Worm (Caenorhabditis elegans) whole organism, late embryonic: ENCODE results near the gene gst-4.

Experiments used
- F13H6.1 ChIP-seq: sonication (generic microtip); optimal IDR thresholded peaks from 2 replicates; lab custom pipeline; 2016; ENCODE audit warnings: missing genetic modification characterization, missing compliant biosample characterization
- K02D7.2 ChIP-seq: sonication (generic microtip); optimal IDR thresholded peaks from 2 replicates; lab custom pipeline; 2017; ENCODE audit warnings: mild to moderate bottlenecking, missing genetic modification characterization, missing compliant biosample characterization
- K09A11.1 ChIP-seq: sonication (generic microtip); optimal IDR thresholded peaks from 2 replicates; lab custom pipeline; 2017; ENCODE audit warnings: antibody characterized with exemption, mild to moderate bottlenecking, missing genetic modification characterization, missing compliant biosample characterization; ENCODE audit not compliant: insufficient read depth
- T23F11.4 ChIP-seq: fragments of 200-800 bp; sonication (Bioruptor generic); optimal IDR thresholded peaks from 2 replicates; lab custom pipeline; 2018; ENCODE audit warnings: mild to moderate bottlenecking, missing genetic modification characterization, missing compliant biosample characterization
- Y22D7AL.16 ChIP-seq: sonication (generic microtip); optimal IDR thresholded peaks from 2 replicates; lab custom pipeline; 2016; ENCODE audit warnings: missing genetic modification characterization, missing compliant biosample characterization
- ahr-1 ChIP-seq: sonication (generic microtip); optimal IDR thresholded peaks from 2 replicates; lab custom pipeline; 2016; ENCODE audit warnings: missing genetic modification characterization, missing compliant biosample characterization
- ceh-18 ChIP-seq: sonication (generic microtip); optimal IDR thresholded peaks from 2 replicates; lab custom pipeline; 2016; ENCODE audit warnings: missing genetic modification characterization, missing compliant biosample characterization
- ceh-2 ChIP-seq: sonication (generic microtip); optimal IDR thresholded peaks from 2 replicates; lab custom pipeline; 2016; ENCODE audit warnings: missing genotype, missing genetic modification characterization, missing compliant biosample characterization
- ceh-22 ChIP-seq: sonication (generic microtip); optimal IDR thresholded peaks from 2 replicates; lab custom pipeline; 2017; ENCODE audit warnings: missing biosample characterization, missing genetic modification characterization
- ceh-24 ChIP-seq: sonication (generic microtip); optimal IDR thresholded peaks from 2 replicates; lab custom pipeline; 2016; ENCODE audit warnings: mild to moderate bottlenecking, missing genetic modification characterization, missing compliant biosample characterization
- ceh-30 ChIP-seq: fragments of 150-350 bp; optimal IDR thresholded peaks from 2 replicates; lab custom pipeline; 2014; ENCODE audit warnings: missing biosample characterization, missing genetic modification characterization
- ceh-34 ChIP-seq: sonication (generic microtip); optimal IDR thresholded peaks from 2 replicates; lab custom pipeline; 2016; ENCODE audit warnings: mild to moderate bottlenecking, missing genetic modification characterization, missing compliant biosample characterization
- ceh-45 ChIP-seq: fragments of 200-800 bp; sonication (Bioruptor generic); IDR thresholded peaks from 2 replicates; pipeline ENCODE4 v1.3.6; 2022; ENCODE audit warnings: missing genetic modification reagents, missing genetic modification characterization, missing compliant biosample characterization
- ceh-6 ChIP-seq: fragments of 200-800 bp; sonication (Bioruptor generic); optimal IDR thresholded peaks from 2 replicates; lab custom pipeline; 2018; ENCODE audit warnings: mild to moderate bottlenecking, missing genetic modification characterization, missing compliant biosample characterization
- ceh-9 ChIP-seq: sonication (generic microtip); optimal IDR thresholded peaks from 2 replicates; lab custom pipeline; 2016; ENCODE audit warnings: mild to moderate bottlenecking, missing genetic modification characterization, inconsistent platforms, missing compliant biosample characterization
- che-1 ChIP-seq: sonication (generic microtip); optimal IDR thresholded peaks from 2 replicates; lab custom pipeline; 2016; ENCODE audit warnings: mild to moderate bottlenecking, missing genetic modification characterization, missing compliant biosample characterization
- dmd-4 ChIP-seq: sonication (generic microtip); optimal IDR thresholded peaks from 2 replicates; lab custom pipeline; 2016; ENCODE audit warnings: borderline replicate concordance, missing genetic modification characterization, missing compliant biosample characterization
- elt-2 ChIP-seq: sonication (generic microtip); optimal IDR thresholded peaks from 2 replicates; lab custom pipeline; 2016; ENCODE audit warnings: missing genetic modification reagents, missing genetic modification characterization, missing compliant biosample characterization
- ets-4 ChIP-seq: sonication (generic microtip); optimal IDR thresholded peaks from 2 replicates; lab custom pipeline; 2016; ENCODE audit warnings: missing genetic modification characterization, missing compliant biosample characterization
- fax-1 ChIP-seq: sonication (generic microtip); optimal IDR thresholded peaks from 2 replicates; lab custom pipeline; 2016; ENCODE audit warnings: missing genotype, missing genetic modification characterization, missing compliant biosample characterization
- fkh-10 ChIP-seq: fragments of 150-350 bp; optimal IDR thresholded peaks from 2 replicates; lab custom pipeline; 2014; ENCODE audit warnings: missing biosample characterization, missing genetic modification reagents, missing genetic modification characterization
- fkh-6 ChIP-seq: sonication (generic microtip); optimal IDR thresholded peaks from 2 replicates; lab custom pipeline; 2016; ENCODE audit warnings: missing genetic modification characterization, missing compliant biosample characterization
- gmeb-2 ChIP-seq: sonication (generic microtip); optimal IDR thresholded peaks from 2 replicates; lab custom pipeline; 2016; ENCODE audit warnings: missing genetic modification characterization, inconsistent platforms, missing compliant biosample characterization
- hlh-13 ChIP-seq: fragments of 200-800 bp; sonication (Bioruptor generic); optimal IDR thresholded peaks from 2 replicates; lab custom pipeline; 2018; ENCODE audit warnings: mild to moderate bottlenecking, missing genetic modification characterization, missing compliant biosample characterization
- hlh-15 ChIP-seq: sonication (generic microtip); optimal IDR thresholded peaks from 2 replicates; lab custom pipeline; 2016; ENCODE audit warnings: missing genetic modification characterization, missing compliant biosample characterization
- hlh-6 ChIP-seq: sonication (generic microtip); optimal IDR thresholded peaks from 2 replicates; lab custom pipeline; 2016; ENCODE audit warnings: missing genotype, missing genetic modification characterization, missing compliant biosample characterization
- lin-11 ChIP-seq: fragments of 200-800 bp; sonication (Bioruptor generic); optimal IDR thresholded peaks from 2 replicates; lab custom pipeline; 2018; ENCODE audit warnings: mild to moderate bottlenecking, missing genetic modification characterization, missing compliant biosample characterization
- mec-3 ChIP-seq: sonication (generic microtip); optimal IDR thresholded peaks from 2 replicates; lab custom pipeline; 2016; ENCODE audit warnings: borderline replicate concordance, missing genetic modification characterization, missing compliant biosample characterization
- nhr-11 ChIP-seq: fragments of 150-350 bp; optimal IDR thresholded peaks from 2 replicates; lab custom pipeline; 2014; ENCODE audit warnings: missing biosample characterization, missing genetic modification characterization
- nhr-232 ChIP-seq: sonication (generic microtip); optimal IDR thresholded peaks from 2 replicates; lab custom pipeline; 2016; ENCODE audit warnings: missing genetic modification characterization, missing compliant biosample characterization
- odd-2 ChIP-seq: sonication (generic microtip); optimal IDR thresholded peaks from 2 replicates; lab custom pipeline; 2017; ENCODE audit warnings: antibody characterized with exemption, mild to moderate bottlenecking, missing genetic modification characterization, missing compliant biosample characterization
- pha-2 ChIP-seq: sonication (generic microtip); optimal IDR thresholded peaks from 2 replicates; lab custom pipeline; 2017; ENCODE audit warnings: mild to moderate bottlenecking, missing genetic modification characterization, missing compliant biosample characterization
- pha-4 ChIP-seq: fragments of 150-350 bp; optimal IDR thresholded peaks from 2 replicates; lab custom pipeline; 2018; ENCODE audit warnings: missing biosample characterization, missing genetic modification reagents, missing genetic modification characterization
- ref-2 ChIP-seq: sonication (generic microtip); optimal IDR thresholded peaks from 2 replicates; lab custom pipeline; 2016; ENCODE audit warnings: missing genetic modification characterization, missing compliant biosample characterization
- sdc-2 ChIP-seq: sonication (generic microtip); optimal IDR thresholded peaks from 2 replicates; lab custom pipeline; 2016; ENCODE audit warnings: missing genotype, missing genetic modification characterization, missing compliant biosample characterization
- sox-2 ChIP-seq: fragments of 200-800 bp; sonication (Bioruptor generic); IDR thresholded peaks from 2 replicates; pipeline ENCODE4 v1.3.6; 2022; ENCODE audit warnings: missing genetic modification reagents, missing genetic modification characterization, missing compliant biosample characterization
- syd-9 ChIP-seq: sonication (generic microtip); optimal IDR thresholded peaks from 2 replicates; lab custom pipeline; 2016; ENCODE audit warnings: mild to moderate bottlenecking, missing genetic modification characterization, moderate library complexity, missing compliant biosample characterization
- tbx-7 ChIP-seq: sonication (generic microtip); optimal IDR thresholded peaks from 2 replicates; lab custom pipeline; 2016; ENCODE audit warnings: missing genotype, missing genetic modification characterization, missing compliant biosample characterization
- unc-3 ChIP-seq, 2 experiments: fragments of 200-800 bp in 1 of 2; sonication (Bioruptor generic) in 1 of 2; sonication (generic microtip) in 1 of 2; conservative IDR thresholded peaks in 1 of 2; optimal IDR thresholded peaks in 1 of 2; 2 replicates each; pipeline versions ENCODE4 v1.3.6 to Lab custom; 2016 to 2022; ENCODE audit warnings: missing compliant biosample characterization in 2 of 2, missing genetic modification characterization in 2 of 2, missing genetic modification reagents in 1 of 2
- unc-42 ChIP-seq: sonication (generic microtip); optimal IDR thresholded peaks from 2 replicates; lab custom pipeline; 2016; ENCODE audit warnings: missing genotype, missing genetic modification characterization, missing compliant biosample characterization
- unc-55 ChIP-seq: sonication (generic microtip); optimal IDR thresholded peaks from 2 replicates; lab custom pipeline; 2017; ENCODE audit warnings: missing biosample characterization, missing genetic modification reagents, missing genetic modification characterization
- unc-86 ChIP-seq: sonication (generic microtip); optimal IDR thresholded peaks from 2 replicates; lab custom pipeline; 2016; ENCODE audit warnings: missing genetic modification characterization, missing compliant biosample characterization

gst-4 gene

DNA sequence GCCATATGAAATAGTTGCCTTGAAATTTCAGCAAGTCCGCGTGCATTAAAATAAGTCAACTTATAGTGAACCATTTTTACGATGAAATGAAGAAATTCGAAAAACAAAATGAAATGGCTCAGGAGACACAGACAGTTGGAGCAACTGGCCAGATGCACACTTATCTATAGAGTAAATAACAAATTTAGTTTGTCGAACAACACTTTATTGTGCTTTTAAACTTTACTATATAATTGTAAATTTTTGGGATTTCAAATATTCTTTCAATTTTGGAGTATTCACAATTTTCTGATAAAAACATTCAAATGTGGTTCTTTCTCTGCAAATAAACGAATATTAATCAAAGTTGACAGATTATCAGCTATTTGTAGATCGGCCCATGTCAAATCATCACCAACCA, 1.9 kb upstream of the gst-4 start, which contains the start of gene gst-3:
Gene gst-3, minus strand, starts transcription at position 101 of the 400 bp plus-strand sequence.
- TF ChIP-seq fax-1 (tag; lab: Kevin White, UChicago): no peak
- no peak for TF ChIP-seq ceh-24 (tag; lab: Kevin White, UChicago)
- TF ChIP-seq, all 69 proteins: peak for 0

DNA sequence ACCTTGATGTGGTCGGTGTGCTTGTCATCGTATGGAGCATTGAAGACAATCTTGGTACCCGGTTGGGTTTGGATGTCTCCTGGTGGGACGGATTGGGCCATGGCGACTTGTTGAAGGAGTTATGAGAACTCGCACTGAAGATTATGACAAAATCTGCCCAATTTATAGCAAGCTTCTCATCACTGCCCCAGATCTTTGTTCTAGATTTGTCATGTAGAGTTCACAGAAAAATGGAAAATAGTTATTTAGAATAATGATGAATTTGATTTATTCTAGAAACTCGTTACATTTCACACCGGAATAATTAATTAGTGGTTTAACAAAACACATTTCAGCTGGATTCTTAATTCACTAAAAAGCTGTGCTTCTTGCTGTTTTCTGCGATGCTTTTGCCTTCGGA, 1.6 kb downstream of the gst-4 start, which contains the start of gene msp-38:
Gene msp-38, minus strand, starts transcription at position 101 of the 400 bp plus-strand sequence.
- TF ChIP-seq mec-3 (tag; lab: Kevin White, UChicago) (no peak), nhr-11 (tag; lab: Kevin White, UChicago) (no peak), sdc-2 (tag; lab: Kevin White, UChicago) (no peak), pha-2 (no peak), Y22D7AL.16 (no peak), hlh-6 (tag; lab: Kevin White, UChicago) (no peak), ets-4 (tag; lab: Kevin White, UChicago) (no peak), sox-2 (no peak), ceh-45 (no peak), K02D7.2 (tag; lab: Kevin White, UChicago) (no peak), F13H6.1 (no peak), K09A11.1 (tag; lab: Kevin White, UChicago) (no peak), dmd-4 (tag; lab: Kevin White, UChicago) (no peak), gmeb-2 (tag; lab: Kevin White, UChicago) (no peak), nhr-232 (tag; lab: Kevin White, UChicago) (no peak)

ce11 chrIV:10144487-10144886, 2.5 kb downstream of the gst-4 start:
- TF ChIP-seq ceh-6 (no peak), unc-86 (tag; lab: Kevin White, UChicago) (no peak), tbx-7 (tag; lab: Kevin White, UChicago) (no peak), elt-2 (tag; lab: Kevin White, UChicago) (no peak), ref-2 (tag; lab: Kevin White, UChicago) (no peak), ceh-34 (tag; lab: Kevin White, UChicago) (no peak), F13H6.1 (no peak), fkh-6 (tag; lab: Kevin White, UChicago) (no peak), odd-2 (no peak), hlh-13 (GFP tag; lab: Kevin White, UChicago) (no peak), hlh-6 (tag; lab: Kevin White, UChicago) (no peak), lin-11 (tag; lab: Kevin White, UChicago) (no peak), ceh-24 (tag; lab: Kevin White, UChicago) (no peak)

DNA sequence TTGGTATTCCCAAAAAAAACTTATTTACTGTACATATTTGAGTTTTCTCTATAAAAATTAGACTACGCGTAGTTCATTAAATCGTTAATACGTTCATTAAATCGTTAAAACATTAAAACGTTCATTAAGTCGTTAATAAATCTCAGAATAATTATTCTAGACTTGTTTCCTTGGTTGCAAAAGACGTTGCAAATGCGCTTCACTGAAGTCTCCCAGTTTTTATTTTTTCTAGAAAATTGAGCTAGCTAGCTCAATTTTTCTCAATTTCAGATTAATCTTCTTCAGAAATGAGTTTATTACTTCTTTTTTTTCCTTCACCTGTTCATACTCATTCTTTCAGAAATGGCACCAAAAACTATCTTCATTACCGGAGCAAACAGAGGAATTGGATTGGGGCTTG, 2.9 kb downstream of the gst-4 start:
- TF ChIP-seq syd-9 (tag; lab: Kevin White, UChicago): no peak
- no peak for TF ChIP-seq unc-3 (GFP tag; conservative IDR thresholded peaks at IDR 0.05; lab: Robert Waterston, UW)
- no peak for TF ChIP-seq unc-3 (tag; optimal IDR thresholded peaks at IDR 0.05; lab: Kevin White, UChicago)
- TF ChIP-seq ahr-1 (tag; lab: Kevin White, UChicago): no peak
- no peak for TF ChIP-seq unc-42 (tag; lab: Kevin White, UChicago)
- TF ChIP-seq mec-3 (tag; lab: Kevin White, UChicago): no peak
- no peak for TF ChIP-seq fkh-10 (GFP tag; lab: Kevin White, UChicago)
- no peak for TF ChIP-seq hlh-15 (tag; lab: Kevin White, UChicago)
- TF ChIP-seq ceh-22 (tag; lab: Kevin White, UChicago): no peak
- no peak for TF ChIP-seq sdc-2 (tag; lab: Kevin White, UChicago)

DNA sequence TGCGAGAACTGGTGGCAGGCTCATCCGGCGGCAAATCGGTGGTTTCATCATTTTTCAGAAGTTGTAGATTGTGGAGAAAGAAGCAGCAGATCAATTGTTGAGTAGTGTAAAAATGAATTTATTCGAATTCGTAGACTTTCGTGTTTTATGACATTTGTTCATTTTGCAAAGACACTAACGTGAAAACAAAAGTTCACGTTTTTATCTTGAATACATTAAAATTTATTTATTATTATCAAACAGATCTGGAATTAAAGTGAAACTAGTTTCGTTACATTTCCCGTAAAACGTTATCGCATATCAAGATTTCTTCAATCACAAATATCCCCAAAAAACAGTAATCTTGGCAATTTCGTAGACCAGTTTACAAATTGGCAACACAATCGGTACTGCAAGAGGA, 4.9 kb downstream of the gst-4 start, which contains the start of gene T14G10.8:
Gene T14G10.8, minus strand, starts transcription at position 101 of the 400 bp plus-strand sequence.
- no peak for TF ChIP-seq Y22D7AL.16
- TF ChIP-seq pha-4 (tag; lab: Kevin White, UChicago): no peak
- no peak for TF ChIP-seq sox-2
- no peak for TF ChIP-seq ceh-30 (tag; lab: Kevin White, UChicago)
- TF ChIP-seq unc-42 (tag; lab: Kevin White, UChicago): no peak
- no peak for TF ChIP-seq ceh-18 (tag; lab: Kevin White, UChicago)
- TF ChIP-seq che-1 (tag; lab: Kevin White, UChicago): no peak
- TF ChIP-seq ceh-34 (tag; lab: Kevin White, UChicago): no peak
- TF ChIP-seq T23F11.4 (GFP tag; lab: Kevin White, UChicago): no peak
- no peak for TF ChIP-seq ceh-2
- TF ChIP-seq dmd-4 (tag; lab: Kevin White, UChicago): no peak
- no peak for TF ChIP-seq syd-9 (tag; lab: Kevin White, UChicago)
- no peak for TF ChIP-seq unc-55 (GFP tag; lab: Kevin White, UChicago)
- TF ChIP-seq mec-3 (tag; lab: Kevin White, UChicago): no peak
- no peak for TF ChIP-seq ceh-9 (tag; lab: Kevin White, UChicago)
